Fruit fly (Drosophila melanogaster) S2 (cell line): ENCODE results near the gene wap.

Experiments used
- CG8478 ChIP-seq: fragments of >200 bp; optimal IDR thresholded peaks from 2 replicates; lab custom pipeline; 2018
- CTCF ChIP-seq, 2 experiments: fragments of >200 bp; optimal IDR thresholded peaks; 2 replicates each; lab custom pipeline; 2018

dm6 chrX:22455509-22456179, 422 bp upstream of the wap start, which contains the start of gene Usp2:
- TF ChIP-seq CG8478 (lab: Kevin White, UChicago) = no peak
- TF ChIP-seq CTCF (optimal IDR thresholded peaks at IDR 0.05; lab: Kevin White, UChicago) = peak; percentile 14 to 34
